Fruit fly (Drosophila melanogaster) whole organism, embryonic: ENCODE data around the gene gro.
A peak's percentile ranks its signal among the peaks of the same experiment; 100 is the strongest.

ENCODE experiments used
- B-H2 ChIP-seq: fragments of 200-800 bp; sonication (Bioruptor generic); optimal IDR thresholded peaks from 2 replicates; lab custom pipeline; 2018; ENCODE audit warnings: missing biosample characterization, mild to moderate bottlenecking, missing genetic modification characterization
- BtbVII ChIP-seq: fragments of 200-800 bp; sonication (Bioruptor generic); optimal IDR thresholded peaks from 3 replicates; lab custom pipeline; 2017; ENCODE audit warnings: missing biosample characterization, mild to moderate bottlenecking, missing genetic modification characterization
- CG10274 ChIP-seq: fragments of 200-800 bp; sonication (Bioruptor generic); optimal IDR thresholded peaks from 3 replicates; lab custom pipeline; 2017; ENCODE audit warnings: missing biosample characterization, mild to moderate bottlenecking, missing genetic modification characterization
- CG11093 ChIP-seq: fragments of 200-800 bp; sonication (Bioruptor generic); IDR thresholded peaks from 3 replicates; pipeline ENCODE4 v1.3.6; 2022; ENCODE audit warnings: missing biosample characterization, missing genetic modification characterization
- CG11247 ChIP-seq: fragments of 200-800 bp; sonication (Bioruptor generic); IDR thresholded peaks from 2 replicates; pipeline ENCODE4 v1.3.6; 2022; ENCODE audit warnings: missing biosample characterization, missing genetic modification characterization
- CG11398 ChIP-seq: fragments of 200-800 bp; sonication (Bioruptor generic); optimal IDR thresholded peaks from 2 replicates; lab custom pipeline; 2016; ENCODE audit warnings: missing biosample characterization, missing genetic modification characterization
- CG11560 ChIP-seq: fragments of 200-800 bp; sonication (Bioruptor generic); IDR thresholded peaks from 3 replicates; pipeline ENCODE4 v1.3.6; 2022; ENCODE audit warnings: missing biosample characterization, missing genetic modification characterization
- CG11696 ChIP-seq: fragments of 200-800 bp; sonication (Bioruptor generic); IDR thresholded peaks from 2 replicates; pipeline ENCODE4 v1.3.6; 2022; ENCODE audit warnings: missing biosample characterization, missing genetic modification characterization
- CG12299 ChIP-seq: fragments of 200-800 bp; sonication (Bioruptor generic); optimal IDR thresholded peaks from 2 replicates; lab custom pipeline; 2018; ENCODE audit warnings: missing biosample characterization, mild to moderate bottlenecking, missing genetic modification characterization
- CG13287 ChIP-seq: fragments of 200-800 bp; sonication (Bioruptor generic); IDR thresholded peaks from 2 replicates; pipeline ENCODE4 v1.3.6; 2022; ENCODE audit warnings: missing biosample characterization, missing genetic modification characterization; ENCODE audit not compliant: partially characterized antibody
- CG13296 ChIP-seq: fragments of 200-800 bp; sonication (Bioruptor generic); optimal IDR thresholded peaks from 3 replicates; lab custom pipeline; 2018; ENCODE audit warnings: missing biosample characterization, mild to moderate bottlenecking, missing genetic modification characterization
- CG13424 ChIP-seq: fragments of 200-800 bp; sonication (Bioruptor generic); optimal IDR thresholded peaks from 2 replicates; lab custom pipeline; 2019; ENCODE audit warnings: missing biosample characterization, mild to moderate bottlenecking, missing genetic modification characterization, moderate library complexity
- CG15011 ChIP-seq: fragments of 200-800 bp; sonication (Bioruptor generic); optimal IDR thresholded peaks from 3 replicates; lab custom pipeline; 2018; ENCODE audit warnings: missing biosample characterization, mild to moderate bottlenecking, missing genetic modification characterization
- CG18599 ChIP-seq: fragments of 200-800 bp; sonication (Bioruptor generic); optimal IDR thresholded peaks from 3 replicates; lab custom pipeline; 2017; ENCODE audit warnings: missing biosample characterization, missing genetic modification characterization, mild to moderate bottlenecking, moderate library complexity, missing genetic modification reagents
- CG2116 ChIP-seq: fragments of 200-800 bp; sonication (Bioruptor generic); optimal IDR thresholded peaks from 3 replicates; lab custom pipeline; 2018; ENCODE audit warnings: missing biosample characterization, mild to moderate bottlenecking, missing genetic modification characterization
- CG34224 ChIP-seq: fragments of 200-800 bp; sonication (Bioruptor generic); IDR thresholded peaks from 3 replicates; pipeline ENCODE4 v1.3.6; 2022; ENCODE audit warnings: missing biosample characterization, missing genetic modification characterization; ENCODE audit not compliant: partially characterized antibody
- CG3847 ChIP-seq: fragments of 200-800 bp; sonication (Bioruptor generic); IDR thresholded peaks from 2 replicates; pipeline ENCODE4 v1.3.6; 2022; ENCODE audit warnings: missing biosample characterization, missing genetic modification characterization
- CG6254 ChIP-seq: fragments of 200-800 bp; sonication (Bioruptor generic); optimal IDR thresholded peaks from 3 replicates; lab custom pipeline; 2017; ENCODE audit warnings: mild to moderate bottlenecking, missing biosample characterization, missing genetic modification reagents, missing genetic modification characterization
- CG8089 ChIP-seq: fragments of 200-800 bp; sonication (Bioruptor generic); optimal IDR thresholded peaks from 3 replicates; lab custom pipeline; 2016; ENCODE audit warnings: missing biosample characterization, missing genetic modification characterization
- CG8359 ChIP-seq: fragments of 200-800 bp; sonication (Bioruptor generic); optimal IDR thresholded peaks from 2 replicates; lab custom pipeline; 2017; ENCODE audit warnings: missing biosample characterization, mild to moderate bottlenecking, missing genetic modification characterization, borderline replicate concordance
- CG8388 ChIP-seq: fragments of 200-800 bp; sonication (Bioruptor generic); optimal IDR thresholded peaks from 2 replicates; lab custom pipeline; 2019; ENCODE audit warnings: missing biosample characterization, mild to moderate bottlenecking, missing genetic modification characterization, moderate library complexity
- CG9215 ChIP-seq: fragments of 200-800 bp; sonication (Bioruptor generic); IDR thresholded peaks from 2 replicates; pipeline ENCODE4 v1.3.6; 2022; ENCODE audit warnings: missing biosample characterization, missing genetic modification characterization
- CG9727 ChIP-seq: fragments of 200-800 bp; sonication (Bioruptor generic); optimal IDR thresholded peaks from 3 replicates; lab custom pipeline; 2017; ENCODE audit warnings: missing biosample characterization, mild to moderate bottlenecking, missing genetic modification characterization
- CHES-1-like ChIP-seq: fragments of 200-800 bp; sonication (Bioruptor generic); optimal IDR thresholded peaks from 2 replicates; lab custom pipeline; 2016; ENCODE audit warnings: missing biosample characterization, missing genetic modification characterization
- Chrac-16 ChIP-seq: fragments of 200-800 bp; sonication (Bioruptor generic); optimal IDR thresholded peaks from 3 replicates; lab custom pipeline; 2016; ENCODE audit warnings: missing biosample characterization, missing genetic modification characterization
- CrebB ChIP-seq: fragments of 200-800 bp; sonication (Bioruptor generic); optimal IDR thresholded peaks from 3 replicates; lab custom pipeline; 2018; ENCODE audit warnings: missing biosample characterization, mild to moderate bottlenecking, missing genetic modification characterization
- Hr39 ChIP-seq: fragments of >200 bp; optimal IDR thresholded peaks from 2 replicates; lab custom pipeline; 2017
- Neu2 ChIP-seq: fragments of 200-800 bp; sonication (Bioruptor generic); optimal IDR thresholded peaks from 3 replicates; lab custom pipeline; 2016; ENCODE audit warnings: missing biosample characterization, missing genetic modification characterization, borderline replicate concordance
- Sin3A ChIP-seq: fragments of >200 bp; optimal IDR thresholded peaks from 2 replicates; lab custom pipeline; 2018
- bigmax ChIP-seq: fragments of 200-800 bp; sonication (Bioruptor generic); optimal IDR thresholded peaks from 2 replicates; lab custom pipeline; 2018; ENCODE audit warnings: missing biosample characterization, mild to moderate bottlenecking, missing genetic modification characterization
- chif ChIP-seq, 2 experiments: fragments of 200-800 bp; sonication (Bioruptor generic); optimal IDR thresholded peaks; 3 replicates each; lab custom pipeline; 2016; ENCODE audit warnings: missing biosample characterization in 2 of 2, missing genetic modification characterization in 2 of 2
- chm ChIP-seq: fragments of 200-800 bp; sonication (Bioruptor generic); IDR thresholded peaks from 2 replicates; pipeline ENCODE4 v1.3.6; 2022; ENCODE audit warnings: missing biosample characterization, missing genetic modification characterization
- en ChIP-seq: fragments of 200-800 bp; sonication (Bioruptor generic); optimal IDR thresholded peaks from 2 replicates; lab custom pipeline; 2016; ENCODE audit warnings: missing biosample characterization, missing genetic modification characterization
- esg ChIP-seq: fragments of 200-800 bp; sonication (Bioruptor generic); conservative IDR thresholded peaks from 2 replicates; pipeline ENCODE4 v1.3.6; 2022; ENCODE audit warnings: missing biosample characterization, missing genetic modification characterization
- exex ChIP-seq: fragments of 200-800 bp; sonication (Bioruptor generic); optimal IDR thresholded peaks from 4 replicates; lab custom pipeline; 2018; ENCODE audit warnings: missing biosample characterization, mild to moderate bottlenecking, missing genetic modification characterization, moderate library complexity
- gsb ChIP-seq: fragments of 200-800 bp; sonication (Bioruptor generic); IDR thresholded peaks from 2 replicates; pipeline ENCODE4 v1.3.6; 2022; ENCODE audit warnings: missing biosample characterization, missing genetic modification characterization
- ham ChIP-seq: fragments of 200-800 bp; sonication (Bioruptor generic); IDR thresholded peaks from 2 replicates; pipeline ENCODE4 v1.3.6; 2022; ENCODE audit warnings: missing biosample characterization, missing genetic modification characterization
- jigr1 ChIP-seq: fragments of 200-800 bp; sonication (Bioruptor generic); IDR thresholded peaks from 3 replicates; pipeline ENCODE4 v1.3.6; 2022; ENCODE audit warnings: missing biosample characterization, missing genetic modification characterization
- lov ChIP-seq, 2 experiments: fragments of 200-800 bp in 1 of 2; fragments of >200 bp in 1 of 2; sonication (Bioruptor generic) in 1 of 2; IDR thresholded peaks in 1 of 2; optimal IDR thresholded peaks in 1 of 2; 2 replicates in 1 of 2; 3 replicates in 1 of 2; pipeline versions ENCODE4 v1.3.6 to Lab custom; 2017 to 2022; ENCODE audit warnings: missing biosample characterization in 1 of 2, missing genetic modification characterization in 1 of 2
- luna ChIP-seq: fragments of 200-800 bp; sonication (Bioruptor generic); optimal IDR thresholded peaks from 2 replicates; lab custom pipeline; 2016; ENCODE audit warnings: missing biosample characterization, missing genetic modification characterization
- nerfin-1 ChIP-seq: fragments of 200-800 bp; sonication (Bioruptor generic); optimal IDR thresholded peaks from 3 replicates; lab custom pipeline; 2019; ENCODE audit warnings: missing biosample characterization, mild to moderate bottlenecking, missing genetic modification characterization, moderate library complexity
- odd ChIP-seq: fragments of 200-800 bp; sonication (Bioruptor generic); optimal IDR thresholded peaks from 2 replicates; lab custom pipeline; 2017; ENCODE audit warnings: missing biosample characterization, mild to moderate bottlenecking, missing genetic modification characterization
- schlank ChIP-seq: fragments of 200-800 bp; sonication (Bioruptor generic); optimal IDR thresholded peaks from 2 replicates; lab custom pipeline; 2018; ENCODE audit warnings: missing biosample characterization, mild to moderate bottlenecking, missing genetic modification characterization
- sens-2 ChIP-seq: fragments of 200-800 bp; sonication (Bioruptor generic); IDR thresholded peaks from 2 replicates; pipeline ENCODE4 v1.3.6; 2022; ENCODE audit warnings: missing biosample characterization, missing genetic modification characterization
- shn ChIP-seq: fragments of 200-800 bp; sonication (Bioruptor generic); optimal IDR thresholded peaks from 3 replicates; lab custom pipeline; 2016; ENCODE audit warnings: missing biosample characterization, missing genetic modification characterization
- sima ChIP-seq: fragments of 200-800 bp; sonication (Bioruptor generic); optimal IDR thresholded peaks from 2 replicates; lab custom pipeline; 2016; ENCODE audit warnings: missing biosample characterization, missing genetic modification characterization
- stwl ChIP-seq: fragments of 200-800 bp; sonication (Bioruptor generic); optimal IDR thresholded peaks from 3 replicates; lab custom pipeline; 2018; ENCODE audit warnings: missing biosample characterization, mild to moderate bottlenecking, missing genetic modification characterization, moderate library complexity
- unpg ChIP-seq: fragments of 200-800 bp; sonication (Bioruptor generic); optimal IDR thresholded peaks from 3 replicates; lab custom pipeline; 2018; ENCODE audit warnings: missing biosample characterization, mild to moderate bottlenecking, missing genetic modification characterization, moderate library complexity
- vvl ChIP-seq: fragments of 200-800 bp; sonication (Bioruptor generic); IDR thresholded peaks from 2 replicates; pipeline ENCODE4 v1.3.6; 2022; ENCODE audit warnings: missing biosample characterization, missing genetic modification characterization
- zen ChIP-seq: fragments of 200-800 bp; sonication (Bioruptor generic); optimal IDR thresholded peaks from 3 replicates; lab custom pipeline; 2018; ENCODE audit warnings: missing biosample characterization, mild to moderate bottlenecking, missing genetic modification characterization, moderate library complexity

gro gene

DNA sequence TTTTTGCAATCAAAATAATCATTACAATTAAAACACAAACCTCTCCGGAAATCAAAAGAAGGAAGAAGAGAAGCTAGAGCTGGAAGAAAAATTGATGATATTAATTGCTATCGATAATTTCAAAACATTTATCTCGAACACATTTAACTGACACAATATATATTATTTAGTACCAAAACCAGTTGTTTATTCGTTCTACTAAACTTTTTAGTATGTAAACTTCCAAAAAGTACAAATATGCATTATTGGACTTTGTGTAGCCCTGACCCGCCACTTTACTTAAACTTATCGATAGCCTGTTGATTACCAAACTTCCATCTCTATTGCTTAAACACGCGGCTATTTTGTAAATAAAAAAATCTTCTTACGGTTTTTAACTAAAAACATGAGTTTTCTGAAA lies 17.7 kb downstream of the gro start, which contains the start of the genes RpL34a and Trmt61:
TSS of gene RpL34a (minus strand) at position 73 of the 400 bp plus-strand sequence.
TSS of gene Trmt61 (plus strand) at position 302 of the 400 bp plus-strand sequence.
- TF ChIP-seq esg (GFP tag; lab: Robert Waterston, UW), result peak; percentile 19; the same call in 1 of the 2 replicates
- peak; percentile 75 for TF ChIP-seq CHES-1-like
- peak; percentile 21 for TF ChIP-seq bigmax (GFP tag; lab: Kevin White, UChicago)
- no peak for TF ChIP-seq jigr1
- peak; percentile 52 for TF ChIP-seq Neu2 (GFP tag; lab: Kevin White, UChicago)
- TF ChIP-seq CG3847 (GFP tag; lab: Robert Waterston, UW), result peak; percentile 68
- peak; percentile 58 for TF ChIP-seq CG9215 (GFP tag; lab: Robert Waterston, UW)
- TF ChIP-seq Chrac-16 (GFP tag; lab: Kevin White, UChicago), result peak; percentile 44
- 0 out of 3 replicates have a peak, but pooled peaks have one; percentile 31 for TF ChIP-seq CG11093 (GFP tag; lab: Robert Waterston, UW)
- peak; percentile 73 for TF ChIP-seq shn
- TF ChIP-seq ham (GFP tag; lab: Robert Waterston, UW), result peak; percentile 39; the same call in 1 of the 2 replicates
- TF ChIP-seq en (GFP tag; lab: Kevin White, UChicago), result peak; percentile 28
- peak; percentile 34; the same call in 1 of the 2 replicates for TF ChIP-seq CG11247 (GFP tag; lab: Robert Waterston, UW)
- 0 out of 2 replicates have a peak, but pooled peaks have one; percentile 25 for TF ChIP-seq sens-2 (GFP tag; lab: Robert Waterston, UW)
- peak; percentile 82 for TF ChIP-seq schlank
- peak; percentile 84 for TF ChIP-seq stwl
- peak; percentile 89 for TF ChIP-seq BtbVII
- TF ChIP-seq CG15011 (GFP tag; lab: Kevin White, UChicago), result peak; percentile 88
- peak; percentile 75 for TF ChIP-seq CG8359 (GFP tag; lab: Kevin White, UChicago)
- peak; percentile 84 for TF ChIP-seq CG34224 (GFP tag; lab: Robert Waterston, UW)
- TF ChIP-seq CG11696 (GFP tag; lab: Robert Waterston, UW), result 0 out of 2 replicates have a peak, but pooled peaks have one; percentile 27
- no peak for TF ChIP-seq CG11560 (tag; lab: Robert Waterston, UW)
- TF ChIP-seq CrebB (tag; lab: Kevin White, UChicago), result peak; percentile 92
- peak; percentile 64; the same call in 1 of the 2 replicates for TF ChIP-seq gsb (GFP tag; lab: Robert Waterston, UW)
- TF ChIP-seq CG6254 (GFP tag; lab: Kevin White, UChicago), result peak; percentile 84
- peak; percentile 90 for TF ChIP-seq nerfin-1 (tag; lab: Kevin White, UChicago)
- TF ChIP-seq CG12299 (tag; lab: Kevin White, UChicago), result peak; percentile 76
- TF ChIP-seq lov (optimal IDR thresholded peaks at IDR 0.05; lab: Kevin White, UChicago), result no peak
- TF ChIP-seq lov (GFP tag; IDR thresholded peaks at IDR 0.05; lab: Robert Waterston, UW), result no peak
- TF ChIP-seq unpg (GFP tag; lab: Kevin White, UChicago), result peak; percentile 85
- TF ChIP-seq Sin3A (lab: Kevin White, UChicago), result no peak
- peak; percentile 83 for TF ChIP-seq exex (tag; lab: Kevin White, UChicago)
- TF ChIP-seq CG13296 (GFP tag; lab: Kevin White, UChicago), result peak; percentile 95
- TF ChIP-seq CG8089 (GFP tag; lab: Kevin White, UChicago), result peak; percentile 65
- peak; percentile 79 for TF ChIP-seq vvl (GFP tag; lab: Robert Waterston, UW)
- peak; percentile 59 to 73 for TF ChIP-seq chif (GFP tag; optimal IDR thresholded peaks at IDR 0.05; lab: Kevin White, UChicago)
- TF ChIP-seq CG8388, result peak; percentile 89
- TF ChIP-seq B-H2 (GFP tag; lab: Kevin White, UChicago), result peak; percentile 92
- TF ChIP-seq CG13424, result peak; percentile 79
- peak; percentile 72 for TF ChIP-seq chm
- peak; percentile 95 for TF ChIP-seq CG2116 (GFP tag; lab: Kevin White, UChicago)
- TF ChIP-seq CG10274, result peak; percentile 67
- peak; percentile 46 for TF ChIP-seq sima (GFP tag; lab: Kevin White, UChicago)
- no peak for TF ChIP-seq Hr39 (lab: Kevin White, UChicago)
- peak; percentile 95 for TF ChIP-seq CG13287 (GFP tag; lab: Robert Waterston, UW)
- TF ChIP-seq CG18599, result peak; percentile 88
- peak; percentile 97 for TF ChIP-seq CG9727 (GFP tag; lab: Kevin White, UChicago)
- peak; percentile 85 for TF ChIP-seq zen (tag; lab: Kevin White, UChicago)
- TF ChIP-seq odd (GFP tag; lab: Kevin White, UChicago), result peak; percentile 92
- peak; percentile 72 for TF ChIP-seq luna (GFP tag; lab: Kevin White, UChicago)
- peak; percentile 76 for TF ChIP-seq CG11398 (GFP tag; lab: Kevin White, UChicago)
